Worm (Caenorhabditis elegans) whole organism, midembryonic: ENCODE data around the gene Y42G9A.2.

ENCODE experiments used
- T22C8.4 ChIP-seq: fragments of 200-800 bp; sonication (Bioruptor generic); IDR thresholded peaks from 2 replicates; pipeline ENCODE4 v1.3.6; 2022; ENCODE audit warnings: missing genetic modification characterization, missing compliant biosample characterization
- cog-1 ChIP-seq: sonication (generic microtip); optimal IDR thresholded peaks from 2 replicates; lab custom pipeline; 2016; ENCODE audit warnings: missing genetic modification characterization, missing compliant biosample characterization
- flt-1 ChIP-seq: fragments of 200-800 bp; sonication (Bioruptor generic); IDR thresholded peaks from 2 replicates; pipeline ENCODE4 v1.3.6; 2022; ENCODE audit warnings: missing genetic modification characterization, missing compliant biosample characterization
- klf-2 ChIP-seq: fragments of 200-800 bp; sonication (Bioruptor generic); conservative IDR thresholded peaks from 2 replicates; pipeline ENCODE4 v1.3.6; 2022; ENCODE audit warnings: missing genetic modification reagents, missing genetic modification characterization, missing compliant biosample characterization
- med-1 ChIP-seq: sonication (generic microtip); optimal IDR thresholded peaks from 2 replicates; lab custom pipeline; 2017; ENCODE audit warnings: missing genetic modification characterization, mild to moderate bottlenecking, missing compliant biosample characterization, antibody characterized with exemption, missing genetic modification reagents; ENCODE audit not compliant: insufficient read depth
- ref-1 ChIP-seq: fragments of 200-800 bp; sonication (Bioruptor generic); conservative IDR thresholded peaks from 2 replicates; pipeline ENCODE4 v1.3.6; 2022; ENCODE audit warnings: missing genetic modification reagents, missing genetic modification characterization, missing compliant biosample characterization
- tab-1 ChIP-seq: fragments of 200-800 bp; sonication (Bioruptor generic); IDR thresholded peaks from 2 replicates; pipeline ENCODE4 v1.3.6; 2022; ENCODE audit warnings: missing genetic modification characterization, missing compliant biosample characterization
- ztf-23 ChIP-seq: fragments of 200-800 bp; sonication (Bioruptor generic); IDR thresholded peaks from 2 replicates; pipeline ENCODE4 v1.3.6; 2022; ENCODE audit warnings: missing genetic modification reagents, missing genetic modification characterization, missing compliant biosample characterization
- ztf-29 ChIP-seq: fragments of 200-800 bp; sonication (Bioruptor generic); IDR thresholded peaks from 2 replicates; pipeline ENCODE4 v1.3.6; 2022; ENCODE audit warnings: missing genetic modification reagents, missing genetic modification characterization, missing compliant biosample characterization

The Y42G9A.2 gene

ce11 chrIII:6147903-6148302, at the start of gene Y42G9A.2:
Gene Y42G9A.2, plus strand, starts transcription at chrIII:6148186.
- TF ChIP-seq flt-1 = no peak
- TF ChIP-seq klf-2 (GFP tag; lab: Robert Waterston, UW) = no peak

DNA sequence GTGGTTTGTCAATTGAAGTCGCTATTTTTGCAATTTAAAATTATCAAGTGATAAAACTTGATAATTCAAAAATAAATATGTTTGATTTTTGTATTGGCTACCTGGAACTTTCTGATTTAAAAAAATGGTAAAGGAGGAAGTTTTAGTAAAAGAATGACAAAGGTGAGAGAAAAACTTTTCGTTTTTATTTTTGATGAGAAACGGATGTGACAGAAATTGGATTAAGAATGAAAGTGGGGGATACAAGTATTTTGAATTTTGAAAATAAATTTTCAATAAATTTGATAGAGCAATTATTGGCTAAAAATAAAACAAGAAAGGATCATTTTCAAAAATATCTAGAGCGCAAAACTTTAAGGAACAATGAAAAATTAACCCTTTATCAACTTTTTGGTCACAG, 45.2 kb upstream of the Y42G9A.2 start, which contains the start of gene C05D10.4:
Gene C05D10.4, minus strand, starts transcription at position 101 of the 400 bp plus-strand sequence.
- TF ChIP-seq med-1 = no peak
- TF ChIP-seq ref-1 = no peak
- no peak for TF ChIP-seq cog-1 (tag; lab: Kevin White, UChicago)
- TF ChIP-seq tab-1 (GFP tag; lab: Robert Waterston, UW) = no peak
- TF ChIP-seq ztf-23 (GFP tag; lab: Robert Waterston, UW) = no peak
- no peak for TF ChIP-seq ztf-29 (GFP tag; lab: Robert Waterston, UW)
- no peak for TF ChIP-seq T22C8.4 (GFP tag; lab: Robert Waterston, UW)
- TF ChIP-seq flt-1 = no peak
- no peak for TF ChIP-seq klf-2 (GFP tag; lab: Robert Waterston, UW)

DNA sequence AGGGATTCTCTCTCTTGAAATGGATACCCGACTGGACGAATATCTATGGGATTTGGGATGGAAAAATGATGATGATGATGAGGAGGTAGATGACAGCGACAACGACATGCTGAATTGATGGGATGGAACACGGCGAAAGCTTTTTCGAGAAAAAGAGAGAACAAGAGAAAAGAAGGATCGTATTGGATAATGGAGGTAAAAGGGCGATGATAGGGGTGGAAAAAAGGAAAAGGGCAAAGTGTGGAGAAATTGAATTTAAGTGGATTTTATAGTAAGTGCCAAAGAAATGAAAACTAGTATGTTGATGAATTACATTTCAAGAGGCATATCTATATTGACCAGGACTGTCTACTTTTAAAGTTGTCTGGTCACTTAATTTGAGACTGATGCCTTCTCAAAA, 42.1 kb upstream of the Y42G9A.2 start:
- TF ChIP-seq tab-1 (GFP tag; lab: Robert Waterston, UW) (no peak), ztf-23 (GFP tag; lab: Robert Waterston, UW) (no peak), cog-1 (tag; lab: Kevin White, UChicago) (no peak), T22C8.4 (GFP tag; lab: Robert Waterston, UW) (no peak), med-1 (no peak), flt-1 (no peak), ztf-29 (GFP tag; lab: Robert Waterston, UW) (no peak), ref-1 (no peak), klf-2 (GFP tag; lab: Robert Waterston, UW) (no peak)

ce11 chrIII:6110187-6110586, 37.8 kb upstream of the Y42G9A.2 start:
- TF ChIP-seq ztf-29 (GFP tag; lab: Robert Waterston, UW) (no peak), med-1 (no peak), T22C8.4 (GFP tag; lab: Robert Waterston, UW) (no peak), flt-1 (no peak), cog-1 (tag; lab: Kevin White, UChicago) (no peak)

ce11 chrIII:6116281-6116886, 31.6 kb upstream of the Y42G9A.2 start, which contains the start of gene nmt-1:
Gene nmt-1, minus strand, starts transcription at chrIII:6116331.
- TF ChIP-seq klf-2 (GFP tag; lab: Robert Waterston, UW) (no peak), ztf-23 (GFP tag; lab: Robert Waterston, UW) (no peak), T22C8.4 (GFP tag; lab: Robert Waterston, UW) (no peak), ztf-29 (GFP tag; lab: Robert Waterston, UW) (no peak), med-1 (no peak)

DNA sequence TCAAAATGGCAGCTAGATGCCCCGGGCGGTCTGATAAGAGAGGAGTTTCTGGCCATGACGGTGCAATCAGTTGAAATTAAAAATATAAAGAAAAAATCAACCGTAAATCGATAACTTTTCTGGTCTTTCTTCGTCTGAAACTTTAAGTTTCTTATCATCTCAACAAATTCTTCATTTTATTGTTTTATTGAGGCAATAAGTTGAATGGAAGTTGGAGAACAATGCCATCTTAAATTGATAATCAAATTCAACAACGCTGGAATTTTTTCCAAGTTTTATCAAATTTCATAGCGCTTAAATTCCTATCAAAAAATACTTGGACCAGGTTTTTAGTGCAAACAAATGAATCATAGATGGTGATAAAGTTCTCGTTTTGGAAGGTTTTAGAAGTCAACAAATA, 31.0 kb upstream of the Y42G9A.2 start:
- TF ChIP-seq cog-1 (tag; lab: Kevin White, UChicago) (no peak), klf-2 (GFP tag; lab: Robert Waterston, UW) (no peak), tab-1 (GFP tag; lab: Robert Waterston, UW) (no peak)

DNA sequence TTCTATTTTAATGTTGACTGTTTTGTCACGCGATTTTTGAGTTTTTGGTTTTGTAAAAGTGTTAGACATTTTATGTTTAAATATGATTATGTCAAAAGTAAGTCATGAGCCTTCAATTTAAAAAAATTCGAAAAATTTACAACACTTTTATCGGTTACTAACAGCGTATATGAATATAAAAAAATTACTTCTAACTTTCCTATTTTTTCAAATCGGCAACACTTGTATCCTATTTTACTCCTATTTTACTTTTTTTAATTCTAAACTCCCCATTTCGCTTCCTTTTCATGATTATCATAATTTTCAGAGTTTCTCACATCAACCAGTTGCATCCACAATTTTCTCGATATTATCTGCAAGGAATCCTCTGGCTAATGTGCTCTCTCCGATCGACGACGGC, 29.7 kb upstream of the Y42G9A.2 start, which contains the start of gene kin-18:
Gene kin-18, plus strand, starts transcription at position 301 of the 400 bp plus-strand sequence.
- TF ChIP-seq tab-1 (GFP tag; lab: Robert Waterston, UW) (no peak), klf-2 (GFP tag; lab: Robert Waterston, UW) (no peak), cog-1 (tag; lab: Kevin White, UChicago) (no peak), ref-1 (no peak), ztf-23 (GFP tag; lab: Robert Waterston, UW) (no peak), med-1 (no peak), T22C8.4 (GFP tag; lab: Robert Waterston, UW) (no peak), ztf-29 (GFP tag; lab: Robert Waterston, UW) (no peak), flt-1 (no peak)

- TF ChIP-seq ztf-29 (GFP tag; lab: Robert Waterston, UW) = no peak
- TF ChIP-seq med-1 = no peak
- TF ChIP-seq T22C8.4 (GFP tag; lab: Robert Waterston, UW) = no peak
- no peak for TF ChIP-seq flt-1
- TF ChIP-seq ref-1 = no peak
- TF ChIP-seq cog-1 (tag; lab: Kevin White, UChicago) = no peak
- no peak for TF ChIP-seq klf-2 (GFP tag; lab: Robert Waterston, UW)
- no peak for TF ChIP-seq ztf-23 (GFP tag; lab: Robert Waterston, UW)
- no peak for TF ChIP-seq tab-1 (GFP tag; lab: Robert Waterston, UW)
Observed at ce11 chrIII:6120990-6121389, 27.0 kb upstream of the Y42G9A.2 start.

DNA sequence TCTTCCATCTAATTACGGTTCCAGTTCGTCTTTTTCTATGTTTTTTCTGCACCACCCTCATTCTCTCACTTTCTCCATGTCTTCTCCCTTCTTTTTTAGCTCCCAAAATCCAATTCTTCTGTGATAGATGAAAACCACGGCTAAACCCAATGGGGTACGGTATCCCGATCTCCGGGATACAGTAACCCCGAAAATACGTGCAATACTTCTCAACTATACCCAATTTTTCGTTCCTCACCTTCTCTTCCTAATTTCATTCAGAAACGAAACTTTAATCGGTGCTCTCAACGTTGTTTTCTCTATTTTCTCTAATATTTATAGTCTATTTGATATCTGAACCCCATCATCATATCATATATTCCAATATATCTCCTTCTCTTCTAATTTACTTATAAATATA, 24.3 kb upstream of the Y42G9A.2 start:
- TF ChIP-seq klf-2 (GFP tag; lab: Robert Waterston, UW) (no peak), ztf-23 (GFP tag; lab: Robert Waterston, UW) (no peak), tab-1 (GFP tag; lab: Robert Waterston, UW) (no peak), ztf-29 (GFP tag; lab: Robert Waterston, UW) (no peak), flt-1 (0 out of 2 replicates have a peak, but pooled peaks have one; percentile 35), T22C8.4 (GFP tag; lab: Robert Waterston, UW) (no peak), med-1 (no peak), ref-1 (no peak)

DNA sequence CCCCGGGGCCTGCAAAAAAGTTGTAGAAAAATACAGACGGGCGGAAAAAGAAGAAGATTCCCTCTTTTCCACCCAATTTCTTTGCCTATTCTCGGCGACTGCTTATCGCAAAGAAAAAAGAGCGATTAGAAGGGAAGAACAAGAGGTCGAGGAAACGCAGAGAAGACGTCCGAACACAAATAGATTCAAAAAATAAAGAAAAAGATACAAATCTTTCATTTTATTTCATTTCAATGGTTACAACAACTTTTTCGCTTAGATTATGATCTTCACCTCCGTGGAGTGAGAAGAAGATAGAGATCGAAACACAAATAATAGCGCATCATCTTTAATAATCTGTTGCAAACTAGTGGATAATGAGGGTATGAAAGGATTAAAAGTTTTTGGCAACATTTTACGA, 15.9 kb upstream of the Y42G9A.2 start:
- no peak for TF ChIP-seq ref-1
- TF ChIP-seq ztf-29 (GFP tag; lab: Robert Waterston, UW) = no peak
- TF ChIP-seq ztf-23 (GFP tag; lab: Robert Waterston, UW) = no peak
- TF ChIP-seq tab-1 (GFP tag; lab: Robert Waterston, UW) = no peak
- TF ChIP-seq cog-1 (tag; lab: Kevin White, UChicago) = no peak
- TF ChIP-seq T22C8.4 (GFP tag; lab: Robert Waterston, UW) = no peak
- TF ChIP-seq klf-2 (GFP tag; lab: Robert Waterston, UW) = no peak
- no peak for TF ChIP-seq flt-1
- TF ChIP-seq med-1 = no peak
